Worm (Caenorhabditis elegans): ENCODE data around the gene Y94H6A.2.

Gene Y94H6A.2

DNA sequence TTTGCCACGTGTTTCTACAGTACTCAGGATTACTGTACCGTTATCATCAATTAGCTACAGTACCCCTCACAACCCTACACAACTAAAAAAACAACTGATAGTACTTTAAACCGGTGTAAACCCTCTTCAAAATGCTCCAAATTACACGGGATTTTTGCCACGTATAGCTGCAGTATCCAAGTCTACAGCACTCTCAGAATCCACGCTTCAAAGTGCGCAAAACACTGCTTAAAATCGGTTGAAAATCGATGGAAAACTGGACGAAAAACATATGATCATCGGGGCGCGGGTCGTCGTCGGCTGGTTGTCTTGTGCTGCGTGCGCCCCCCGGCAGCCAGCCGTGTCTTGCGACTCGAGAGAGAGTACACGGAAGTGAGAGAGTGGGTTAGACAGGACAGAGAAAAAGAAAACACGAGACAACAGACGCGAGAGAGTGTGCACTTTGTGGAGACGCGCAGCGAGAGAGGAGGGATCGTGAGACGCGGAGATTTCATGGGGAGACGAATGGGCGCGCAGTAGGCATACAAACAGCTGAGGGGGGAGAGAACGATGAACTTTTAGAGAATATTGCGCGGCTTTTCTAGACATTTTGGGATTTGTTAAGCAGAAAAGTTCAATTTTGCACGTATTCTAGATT is 21.6 kb upstream of the Y94H6A.2 start (continued):
- TF ChIP-seq zag-1 (tag; optimal IDR thresholded peaks at IDR 0.05) (no peak), unc-39 (tag; optimal IDR thresholded peaks at IDR 0.05) (no peak), Y105C5A.15 (GFP tag; IDR thresholded peaks at IDR 0.05) (no peak), T26A8.4 (GFP tag; IDR thresholded peaks at IDR 0.05) (peak; percentile 62), php-3 (GFP tag; IDR thresholded peaks at IDR 0.05) (peak; percentile 54; the same call in 1 of the 2 replicates)

DNA sequence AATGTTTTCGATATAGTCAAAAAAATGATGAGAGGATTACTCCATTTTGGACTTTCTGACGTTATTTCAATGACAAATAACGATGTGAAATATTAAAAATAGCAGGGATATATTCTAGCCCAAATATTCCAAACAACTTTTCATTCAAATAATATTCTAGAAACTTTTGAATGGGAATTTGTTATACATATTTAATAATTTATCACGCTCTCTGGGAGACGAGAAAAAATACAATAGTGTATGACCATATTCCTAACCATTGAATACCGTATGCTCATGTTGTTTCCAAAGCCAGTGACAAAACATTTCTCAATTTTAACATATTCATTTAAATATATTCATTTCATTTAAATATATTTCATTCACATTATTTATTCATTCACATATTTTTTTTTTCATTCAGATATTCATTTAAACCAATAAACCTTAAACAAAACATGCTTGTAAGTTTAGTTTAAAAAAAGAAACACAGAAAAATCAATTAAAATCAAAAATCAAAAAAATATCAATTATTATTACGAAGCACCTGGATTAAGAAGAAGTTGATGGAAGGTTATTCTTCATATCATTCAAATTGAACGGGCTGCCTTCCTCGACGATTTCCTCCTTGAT is 20.4 kb upstream of the Y94H6A.2 start:
- TF ChIP-seq ceh-62 (tag; optimal IDR thresholded peaks at IDR 0.05) (no peak), gei-8 (GFP tag; optimal IDR thresholded peaks at IDR 0.05) (no peak), lin-13 (GFP tag; optimal IDR thresholded peaks at IDR 0.05) (no peak), nhr-48 (tag; optimal IDR thresholded peaks at IDR 0.05) (no peak), ceh-28 (tag; optimal IDR thresholded peaks at IDR 0.05) (no peak), unc-130 (GFP tag; optimal IDR thresholded peaks at IDR 0.05) (no peak), spr-3 (GFP tag; optimal IDR thresholded peaks at IDR 0.05) (no peak), lsy-2 (tag; optimal IDR thresholded peaks at IDR 0.05) (peak in 1 of 2 experiments; percentile 74), madf-5 (GFP tag; IDR thresholded peaks at IDR 0.05) (peak in 1 of 2 experiments; percentile 51; a peak in 1 of 4 replicates), dmd-8 (GFP tag; IDR thresholded peaks at IDR 0.05) (0 out of 2 replicates have a peak, but pooled peaks have one; percentile 63), nhr-6 (tag; optimal IDR thresholded peaks at IDR 0.05) (no peak), snpc-4 (tag; optimal IDR thresholded peaks at IDR 0.05) (no peak), T26A8.4 (GFP tag; IDR thresholded peaks at IDR 0.05) (no peak; the same call in none of the 2 replicates), nhr-77 (tag; optimal IDR thresholded peaks at IDR 0.05) (no peak), nhr-237 (tag; optimal IDR thresholded peaks at IDR 0.05) (no peak), zfp-2 (tag; optimal IDR thresholded peaks at IDR 0.05) (no peak), ZK337.2 (GFP tag; IDR thresholded peaks at IDR 0.05) (no peak), T20F7.1 (GFP tag; optimal IDR thresholded peaks at IDR 0.05) (peak; percentile 80), pha-4 (GFP tag; IDR thresholded peaks at IDR 0.05) (peak; percentile 85; the same call in 1 of the 2 replicates), pha-4 (tag; optimal IDR thresholded peaks at IDR 0.05) (no peak), R02D3.7 (tag; optimal IDR thresholded peaks at IDR 0.05) (no peak), jun-1 (tag; optimal IDR thresholded peaks at IDR 0.05) (no peak), snpc-1.2 (GFP tag; IDR thresholded peaks at IDR 0.05) (peak; percentile 67; the same call in 1 of the 2 replicates), nhr-42 (GFP tag; IDR thresholded peaks at IDR 0.05) (peak; percentile 76), daf-16 (GFP tag; optimal IDR thresholded peaks at IDR 0.05) (peak in 1 of 2 experiments; percentile 49), daf-16 (tag; optimal IDR thresholded peaks at IDR 0.05) (peak; percentile 52), ces-1 (GFP tag; optimal IDR thresholded peaks at IDR 0.05) (no peak), unc-39 (tag; optimal IDR thresholded peaks at IDR 0.05) (no peak), Y105C5A.15 (GFP tag; IDR thresholded peaks at IDR 0.05) (peak; percentile 84), mdt-29 (GFP tag; IDR thresholded peaks at IDR 0.05) (no peak; the same call in 1 of the 2 replicates), Y48G9A.11 (GFP tag; IDR thresholded peaks at IDR 0.05) (0 out of 2 replicates have a peak, but pooled peaks have one; percentile 29), nhr-11 (tag; optimal IDR thresholded peaks at IDR 0.05) (no peak), dmd-9 (GFP tag; IDR thresholded peaks at IDR 0.05) (0 out of 2 replicates have a peak, but pooled peaks have one; percentile 23), duxl-1 (tag; optimal IDR thresholded peaks at IDR 0.05; ENCODE audit: poor library complexity) (no peak), set-16 (GFP tag; IDR thresholded peaks at IDR 0.05) (no peak), F10B5.3 (tag; optimal IDR thresholded peaks at IDR 0.05) (no peak), nhr-41 (GFP tag; IDR thresholded peaks at IDR 0.05) (0 out of 2 replicates have a peak, but pooled peaks have one; percentile 46), php-3 (GFP tag; IDR thresholded peaks at IDR 0.05) (peak; percentile 69), saeg-2 (GFP tag; IDR thresholded peaks at IDR 0.05) (0 out of 2 replicates have a peak, but pooled peaks have one; percentile 16), rbr-2 (tag; optimal IDR thresholded peaks at IDR 0.05) (no peak), arid-1 (GFP tag; conservative IDR thresholded peaks at IDR 0.05) (peak; percentile 83; the same call in 1 of the 2 replicates), F44E2.7 (GFP tag; IDR thresholded peaks at IDR 0.05) (no peak), zip-11 (GFP tag; IDR thresholded peaks at IDR 0.05) (no peak), ZK546.5 (tag; optimal IDR thresholded peaks at IDR 0.05) (no peak), madf-9 (GFP tag; conservative IDR thresholded peaks at IDR 0.05) (peak; percentile 72), mxl-3 (GFP tag; optimal IDR thresholded peaks at IDR 0.05) (no peak)
